Fruit fly (Drosophila melanogaster) whole organism, embryonic: ENCODE data around the gene sau.

Experiments
- Ada2b ChIP-seq: fragments of 200-800 bp; sonication (Bioruptor generic); IDR thresholded peaks from 2 replicates; pipeline ENCODE4 v1.3.6; 2022; ENCODE audit warnings: missing biosample characterization, missing genetic modification characterization
- Bteb2 ChIP-seq: fragments of 200-800 bp; sonication (Bioruptor generic); optimal IDR thresholded peaks from 2 replicates; lab custom pipeline; 2016; ENCODE audit warnings: missing biosample characterization, missing genetic modification characterization
- CG10462 ChIP-seq: fragments of 200-800 bp; sonication (Bioruptor generic); optimal IDR thresholded peaks from 2 replicates; lab custom pipeline; 2016; ENCODE audit warnings: missing biosample characterization, missing genetic modification characterization
- CG12299 ChIP-seq: fragments of 200-800 bp; sonication (Bioruptor generic); optimal IDR thresholded peaks from 2 replicates; lab custom pipeline; 2018; ENCODE audit warnings: missing biosample characterization, mild to moderate bottlenecking, missing genetic modification characterization
- CG14710 ChIP-seq: fragments of 200-800 bp; sonication (Bioruptor generic); optimal IDR thresholded peaks from 3 replicates; lab custom pipeline; 2019; ENCODE audit warnings: missing biosample characterization, mild to moderate bottlenecking, missing genetic modification characterization, moderate library complexity
- CG15479 ChIP-seq: fragments of 200-800 bp; sonication (Bioruptor generic); optimal IDR thresholded peaks from 3 replicates; lab custom pipeline; 2019; ENCODE audit warnings: missing biosample characterization, mild to moderate bottlenecking, missing genetic modification characterization, moderate library complexity
- CG17385 ChIP-seq: fragments of 200-800 bp; sonication (Bioruptor generic); optimal IDR thresholded peaks from 3 replicates; lab custom pipeline; 2018; ENCODE audit warnings: missing biosample characterization, mild to moderate bottlenecking, missing genetic modification characterization
- CG2712 ChIP-seq: fragments of 200-800 bp; optimal IDR thresholded peaks from 3 replicates; lab custom pipeline; 2019; ENCODE audit warnings: missing biosample characterization, mild to moderate bottlenecking, missing genetic modification characterization, moderate library complexity
- CG2889 ChIP-seq: fragments of 200-800 bp; sonication (Bioruptor generic); IDR thresholded peaks from 3 replicates; pipeline ENCODE4 v1.3.6; 2022; ENCODE audit warnings: missing biosample characterization, missing genetic modification characterization
- CG3163 ChIP-seq: fragments of 200-800 bp; sonication (Bioruptor generic); optimal IDR thresholded peaks from 3 replicates; lab custom pipeline; 2016; ENCODE audit warnings: missing biosample characterization, missing genetic modification characterization
- CG33557 ChIP-seq: fragments of 200-800 bp; sonication (Bioruptor generic); optimal IDR thresholded peaks from 2 replicates; lab custom pipeline; 2019; ENCODE audit warnings: missing biosample characterization, mild to moderate bottlenecking, missing genetic modification characterization, moderate library complexity
- CG4424 ChIP-seq: fragments of 200-800 bp; sonication (Bioruptor generic); optimal IDR thresholded peaks from 3 replicates; lab custom pipeline; 2016; ENCODE audit warnings: missing biosample characterization, missing genetic modification characterization
- CG4707 ChIP-seq: fragments of 200-800 bp; sonication (Bioruptor generic); optimal IDR thresholded peaks from 2 replicates; lab custom pipeline; 2018; ENCODE audit warnings: missing biosample characterization, mild to moderate bottlenecking, missing genetic modification characterization, moderate library complexity
- CG6254 ChIP-seq: fragments of 200-800 bp; sonication (Bioruptor generic); optimal IDR thresholded peaks from 3 replicates; lab custom pipeline; 2017; ENCODE audit warnings: mild to moderate bottlenecking, missing biosample characterization, missing genetic modification reagents, missing genetic modification characterization
- CG8944 ChIP-seq: fragments of 200-800 bp; sonication (Bioruptor generic); optimal IDR thresholded peaks from 3 replicates; lab custom pipeline; 2016; ENCODE audit warnings: missing biosample characterization, missing genetic modification characterization
- Camta ChIP-seq: fragments of 200-800 bp; sonication (Bioruptor generic); optimal IDR thresholded peaks from 2 replicates; lab custom pipeline; 2016; ENCODE audit warnings: missing biosample characterization, missing genetic modification characterization
- CrebB ChIP-seq: fragments of 200-800 bp; sonication (Bioruptor generic); optimal IDR thresholded peaks from 3 replicates; lab custom pipeline; 2018; ENCODE audit warnings: missing biosample characterization, mild to moderate bottlenecking, missing genetic modification characterization
- Dad ChIP-seq: fragments of 200-800 bp; sonication (Bioruptor generic); optimal IDR thresholded peaks from 3 replicates; lab custom pipeline; 2016; ENCODE audit warnings: missing biosample characterization, missing genetic modification characterization
- HLH3B ChIP-seq: fragments of 200-800 bp; sonication (Bioruptor generic); IDR thresholded peaks from 2 replicates; pipeline ENCODE4 v1.3.6; 2022; ENCODE audit warnings: missing biosample characterization, missing genetic modification characterization
- HLHmδ ChIP-seq: fragments of 200-800 bp; sonication (Bioruptor generic); optimal IDR thresholded peaks from 2 replicates; lab custom pipeline; 2018; ENCODE audit warnings: missing biosample characterization, mild to moderate bottlenecking, missing genetic modification characterization, moderate library complexity
- Hr78 ChIP-seq, 2 experiments: fragments of 200-800 bp in 1 of 2; fragments of >200 bp in 1 of 2; sonication (Bioruptor generic) in 1 of 2; optimal IDR thresholded peaks; 2 replicates each; lab custom pipeline; 2017 to 2019; ENCODE audit warnings: missing biosample characterization in 2 of 2, missing genetic modification characterization in 2 of 2, mild to moderate bottlenecking in 1 of 2, moderate library complexity in 1 of 2
- Meics ChIP-seq: fragments of 200-800 bp; sonication (Bioruptor generic); optimal IDR thresholded peaks from 2 replicates; lab custom pipeline; 2017; ENCODE audit warnings: missing biosample characterization, mild to moderate bottlenecking, missing genetic modification characterization
- Opbp ChIP-seq: fragments of 200-800 bp; sonication (Bioruptor generic); IDR thresholded peaks from 3 replicates; pipeline ENCODE4 v1.3.6; 2022; ENCODE audit warnings: missing biosample characterization, missing genetic modification characterization; ENCODE audit not compliant: partially characterized antibody
- Poxn ChIP-seq: fragments of 200-800 bp; sonication (Bioruptor generic); IDR thresholded peaks from 2 replicates; pipeline ENCODE4 v1.3.6; 2022; ENCODE audit warnings: missing biosample characterization, missing genetic modification characterization
- Side ChIP-seq: fragments of 200-800 bp; sonication (Bioruptor generic); optimal IDR thresholded peaks from 2 replicates; lab custom pipeline; 2016; ENCODE audit warnings: missing biosample characterization, missing genetic modification characterization
- Ssrp ChIP-seq: fragments of 200-800 bp; sonication (Bioruptor generic); optimal IDR thresholded peaks from 2 replicates; lab custom pipeline; 2018; ENCODE audit warnings: missing biosample characterization, mild to moderate bottlenecking, missing genetic modification characterization, moderate library complexity
- Stat92E ChIP-seq, 3 experiments: fragments of >200 bp in 2 of 3; fragments of 200-800 bp in 1 of 3; sonication (Bioruptor generic) in 1 of 3; optimal IDR thresholded peaks; 2 replicates each; lab custom pipeline; 2017 to 2019; ENCODE audit warnings: missing biosample characterization in 3 of 3, missing genetic modification characterization in 3 of 3, mild to moderate bottlenecking in 1 of 3, moderate library complexity in 1 of 3
- ato ChIP-seq: fragments of 200-800 bp; sonication (Bioruptor generic); IDR thresholded peaks from 2 replicates; pipeline ENCODE4 v1.3.6; 2022; ENCODE audit warnings: missing biosample characterization, missing genetic modification characterization; ENCODE audit not compliant: partially characterized antibody
- bsh ChIP-seq, 2 experiments: fragments of 200-800 bp; sonication (Bioruptor generic); optimal IDR thresholded peaks; 2 replicates each; lab custom pipeline; 2017 to 2018; ENCODE audit warnings: mild to moderate bottlenecking in 2 of 2, missing biosample characterization in 2 of 2, missing genetic modification characterization in 2 of 2, moderate library complexity in 1 of 2
- caup ChIP-seq: fragments of 200-800 bp; sonication (Bioruptor generic); optimal IDR thresholded peaks from 3 replicates; lab custom pipeline; 2017; ENCODE audit warnings: missing biosample characterization, mild to moderate bottlenecking, missing genetic modification characterization, moderate library complexity; ENCODE audit not compliant: severe bottlenecking
- cg ChIP-seq: fragments of 200-800 bp; sonication (Bioruptor generic); optimal IDR thresholded peaks from 3 replicates; lab custom pipeline; 2019; ENCODE audit warnings: missing biosample characterization, mild to moderate bottlenecking, missing genetic modification characterization, moderate library complexity
- chif ChIP-seq, 2 experiments: fragments of 200-800 bp; sonication (Bioruptor generic); optimal IDR thresholded peaks; 3 replicates each; lab custom pipeline; 2016; ENCODE audit warnings: missing biosample characterization in 2 of 2, missing genetic modification characterization in 2 of 2
- chinmo ChIP-seq: fragments of 200-800 bp; sonication (Bioruptor generic); IDR thresholded peaks from 4 replicates; pipeline ENCODE4 v1.3.6; 2022; ENCODE audit warnings: missing biosample characterization, missing genetic modification characterization; ENCODE audit not compliant: partially characterized antibody
- chm ChIP-seq: fragments of 200-800 bp; sonication (Bioruptor generic); IDR thresholded peaks from 2 replicates; pipeline ENCODE4 v1.3.6; 2022; ENCODE audit warnings: missing biosample characterization, missing genetic modification characterization
- dmrt99B ChIP-seq: fragments of 200-800 bp; sonication (Bioruptor generic); optimal IDR thresholded peaks from 2 replicates; lab custom pipeline; 2018; ENCODE audit warnings: missing biosample characterization, mild to moderate bottlenecking, missing genetic modification characterization, moderate library complexity
- en ChIP-seq: fragments of 200-800 bp; sonication (Bioruptor generic); optimal IDR thresholded peaks from 2 replicates; lab custom pipeline; 2016; ENCODE audit warnings: missing biosample characterization, missing genetic modification characterization
- ftz-f1 ChIP-seq: fragments of 200-800 bp; sonication (Bioruptor generic); optimal IDR thresholded peaks from 2 replicates; lab custom pipeline; 2016; ENCODE audit warnings: missing biosample characterization, missing genetic modification characterization
- gro ChIP-seq: fragments of 200-800 bp; sonication (Bioruptor generic); optimal IDR thresholded peaks from 2 replicates; lab custom pipeline; 2016; ENCODE audit warnings: missing biosample characterization, missing genetic modification characterization
- insv ChIP-seq, 2 experiments: fragments of 200-800 bp; sonication (Bioruptor generic); optimal IDR thresholded peaks; 3 replicates each; lab custom pipeline; 2016 to 2018; ENCODE audit warnings: missing biosample characterization in 2 of 2, missing genetic modification characterization in 2 of 2
- mirr ChIP-seq: fragments of 200-800 bp; sonication (Bioruptor generic); optimal IDR thresholded peaks from 3 replicates; lab custom pipeline; 2018; ENCODE audit warnings: missing biosample characterization, mild to moderate bottlenecking, missing genetic modification characterization
- row ChIP-seq: fragments of 200-800 bp; sonication (Bioruptor generic); IDR thresholded peaks from 3 replicates; pipeline ENCODE4 v1.3.6; 2022; ENCODE audit warnings: missing biosample characterization, missing genetic modification characterization
- salm ChIP-seq: fragments of 200-800 bp; sonication (Bioruptor generic); optimal IDR thresholded peaks from 2 replicates; lab custom pipeline; 2018; ENCODE audit warnings: missing biosample characterization, mild to moderate bottlenecking, missing genetic modification characterization
- sim ChIP-seq: fragments of 200-800 bp; sonication (Bioruptor generic); IDR thresholded peaks from 2 replicates; pipeline ENCODE4 v1.3.6; 2022; ENCODE audit warnings: missing biosample characterization, missing genetic modification characterization
- tna ChIP-seq: fragments of 200-800 bp; sonication (Bioruptor generic); IDR thresholded peaks from 2 replicates; pipeline ENCODE4 v1.3.6; 2022; ENCODE audit warnings: missing biosample characterization, missing genetic modification characterization; ENCODE audit not compliant: partially characterized antibody
- trem ChIP-seq: fragments of 200-800 bp; optimal IDR thresholded peaks from 3 replicates; lab custom pipeline; 2019; ENCODE audit warnings: missing biosample characterization, mild to moderate bottlenecking, missing genetic modification characterization, moderate library complexity
- ttk ChIP-seq: fragments of 200-800 bp; sonication (Bioruptor generic); IDR thresholded peaks from 2 replicates; pipeline ENCODE4 v2.1.2; 2022; ENCODE audit warnings: missing biosample characterization, missing genetic modification characterization
- unc-4 ChIP-seq: fragments of 200-800 bp; sonication (Bioruptor generic); IDR thresholded peaks from 2 replicates; pipeline ENCODE4 v1.3.6; 2022; ENCODE audit warnings: missing biosample characterization, missing genetic modification characterization; ENCODE audit not compliant: partially characterized antibody

Gene sau

dm6 chr2L:2177969-2178809 is 48.0 kb upstream of the sau start, which contains the start of gene aop (continued):
- TF ChIP-seq insv (GFP tag; optimal IDR thresholded peaks at IDR 0.05; lab: Kevin White, UChicago) (peak in 1 of 2 experiments; percentile 51), ttk (no peak), bsh (GFP tag; optimal IDR thresholded peaks at IDR 0.05; lab: Kevin White, UChicago) (no peak), Opbp (GFP tag; lab: Robert Waterston, UW) (peak; percentile 47; the same call in 1 of the 3 replicates), caup (GFP tag; lab: Kevin White, UChicago) (peak; percentile 18), Ssrp (no peak), CrebB (tag; lab: Kevin White, UChicago) (peak; percentile 38), salm (tag; lab: Kevin White, UChicago) (no peak), ato (GFP tag; lab: Robert Waterston, UW) (peak; percentile 61; the same call in 1 of the 2 replicates), trem (tag; lab: Kevin White, UChicago) (peak; percentile 24), Ada2b (GFP tag; lab: Robert Waterston, UW) (no peak), CG2712 (tag; lab: Kevin White, UChicago) (peak; percentile 47), HLH3B (GFP tag; lab: Robert Waterston, UW) (no peak), tna (GFP tag; lab: Robert Waterston, UW) (peak; percentile 30; the same call in 1 of the 2 replicates), chif (GFP tag; optimal IDR thresholded peaks at IDR 0.05; lab: Kevin White, UChicago) (no peak), Camta (GFP tag; lab: Kevin White, UChicago) (no peak), row (GFP tag; lab: Robert Waterston, UW) (peak; percentile 23; the same call in 1 of the 3 replicates), CG2889 (GFP tag; lab: Robert Waterston, UW) (no peak), CG10462 (GFP tag; lab: Kevin White, UChicago) (no peak), en (GFP tag; lab: Kevin White, UChicago) (no peak), Meics (GFP tag; lab: Kevin White, UChicago) (no peak), CG15479 (peak; percentile 97), sim (GFP tag; lab: Robert Waterston, UW) (no peak), CG14710 (peak; percentile 15), CG12299 (tag; lab: Kevin White, UChicago) (peak; percentile 16), cg (GFP tag; lab: Kevin White, UChicago) (peak; percentile 84), Dad (GFP tag; lab: Kevin White, UChicago) (no peak), Side (GFP tag; lab: Kevin White, UChicago) (no peak), CG4707 (GFP tag; lab: Kevin White, UChicago) (no peak), CG4424 (GFP tag; lab: Kevin White, UChicago) (no peak), ftz-f1 (GFP tag; lab: Kevin White, UChicago) (no peak), gro (GFP tag; lab: Kevin White, UChicago) (peak; percentile 71), CG8944 (GFP tag; lab: Kevin White, UChicago) (peak; percentile 10), mirr (peak; percentile 59), chinmo (GFP tag; lab: Robert Waterston, UW) (peak; percentile 67; the same call in 1 of the 4 replicates), unc-4 (GFP tag; lab: Robert Waterston, UW) (0 out of 2 replicates have a peak, but pooled peaks have one; percentile 27), CG6254 (peak; percentile 34), dmrt99B (tag; lab: Kevin White, UChicago) (peak; percentile 7), chm (GFP tag; lab: Robert Waterston, UW) (peak; percentile 60), CG17385 (GFP tag; lab: Kevin White, UChicago) (no peak), Stat92E (GFP tag; optimal IDR thresholded peaks at IDR 0.05; lab: Kevin White, UChicago) (peak in 1 of 3 experiments; percentile 60), CG3163 (peak; percentile 78), CG33557 (GFP tag; lab: Kevin White, UChicago) (peak; percentile 19), Bteb2 (GFP tag; lab: Kevin White, UChicago) (peak; percentile 11), Poxn (GFP tag; lab: Robert Waterston, UW) (no peak), Hr78 (GFP tag; optimal IDR thresholded peaks at IDR 0.05; lab: Kevin White, UChicago) (peak in 1 of 2 experiments; percentile 22), HLHmδ (GFP tag; lab: Kevin White, UChicago) (peak; percentile 61)
